Worm (Caenorhabditis elegans) whole organism, L4 larva: ENCODE data around the gene srt-52.
A peak's percentile ranks its signal among the peaks of the same experiment; 100 is the strongest.

Experiments used
- F49E8.2 ChIP-seq: sonication (generic microtip); optimal IDR thresholded peaks from 2 replicates; lab custom pipeline; 2016; ENCODE audit warnings: missing compliant biosample characterization, mild to moderate bottlenecking, missing genetic modification characterization, borderline replicate concordance
- Y48G9A.11 ChIP-seq: fragments of 200-800 bp; sonication (Bioruptor generic); IDR thresholded peaks from 2 replicates; pipeline ENCODE4 v1.3.6; 2022; ENCODE audit warnings: missing genetic modification reagents, missing genetic modification characterization, missing compliant biosample characterization
- Y75B8A.6 ChIP-seq: fragments of 200-800 bp; sonication (Bioruptor generic); IDR thresholded peaks from 2 replicates; pipeline ENCODE4 v1.3.6; 2022; ENCODE audit warnings: missing genetic modification reagents, missing genetic modification characterization, missing compliant biosample characterization
- ZK546.5 ChIP-seq, 2 experiments: sonication (generic microtip); optimal IDR thresholded peaks; 2 replicates each; lab custom pipeline; 2017; ENCODE audit warnings: missing biosample characterization in 2 of 2, missing genetic modification characterization in 2 of 2
- aha-1 ChIP-seq: fragments of 150-350 bp; peaks from one replicate; lab custom pipeline; 2014; ENCODE audit warnings: missing biosample characterization, missing genetic modification characterization
- aly-2 ChIP-seq: sonication (generic microtip); optimal IDR thresholded peaks from 2 replicates; lab custom pipeline; 2018; ENCODE audit warnings: missing biosample characterization, missing genetic modification characterization
- arid-1 ChIP-seq: fragments of 200-800 bp; sonication (Bioruptor generic); conservative IDR thresholded peaks from 2 replicates; pipeline ENCODE4 v1.3.6; 2022; ENCODE audit warnings: missing genetic modification reagents, missing genetic modification characterization, missing compliant biosample characterization
- ceh-20 ChIP-seq: fragments of 200-800 bp; sonication (Bioruptor generic); IDR thresholded peaks from 2 replicates; pipeline ENCODE4 v1.3.6; 2022; ENCODE audit warnings: missing genetic modification reagents, missing genetic modification characterization, missing compliant biosample characterization
- ceh-28 ChIP-seq: fragments of 150-350 bp; optimal IDR thresholded peaks from 2 replicates; lab custom pipeline; 2014; ENCODE audit warnings: missing biosample characterization, missing genetic modification reagents, missing genetic modification characterization
- ces-1 ChIP-seq: fragments of 150-350 bp; sonication (generic microtip); optimal IDR thresholded peaks from 4 replicates; lab custom pipeline; 2014; ENCODE audit warnings: missing biosample characterization, missing genetic modification reagents, missing genetic modification characterization
- cey-2 ChIP-seq: sonication (generic microtip); optimal IDR thresholded peaks from 3 replicates; lab custom pipeline; 2017; ENCODE audit warnings: missing genetic modification characterization, mild to moderate bottlenecking, missing compliant biosample characterization, antibody characterized with exemption, borderline replicate concordance; ENCODE audit not compliant: insufficient read depth
- daf-16 ChIP-seq, 3 experiments: sonication (generic microtip); optimal IDR thresholded peaks; 2 replicates each; lab custom pipeline; 2016 to 2017; ENCODE audit warnings: missing genetic modification characterization in 3 of 3, missing genetic modification reagents in 3 of 3, mild to moderate bottlenecking in 2 of 3, missing compliant biosample characterization in 2 of 3, missing biosample characterization in 1 of 3, moderate library complexity in 1 of 3
- dmd-6 ChIP-seq: fragments of 200-800 bp; sonication (Bioruptor generic); IDR thresholded peaks from 2 replicates; pipeline ENCODE4 v1.3.6; 2022; ENCODE audit warnings: missing genetic modification reagents, missing genetic modification characterization, missing compliant biosample characterization
- dmd-8 ChIP-seq: fragments of 200-800 bp; sonication (Bioruptor generic); IDR thresholded peaks from 2 replicates; pipeline ENCODE4 v1.3.6; 2022; ENCODE audit warnings: missing genetic modification characterization, missing compliant biosample characterization
- dpl-1 ChIP-seq: fragments of 150-350 bp; optimal IDR thresholded peaks from 2 replicates; lab custom pipeline; 2014; ENCODE audit warnings: missing biosample characterization, missing genetic modification reagents, missing genetic modification characterization
- dve-1 ChIP-seq: sonication (generic microtip); optimal IDR thresholded peaks from 2 replicates; lab custom pipeline; 2017; ENCODE audit warnings: antibody characterized with exemption, mild to moderate bottlenecking, missing genetic modification characterization, missing compliant biosample characterization; ENCODE audit not compliant: insufficient read depth
- egl-43 ChIP-seq: fragments of 200-800 bp; sonication (Bioruptor generic); IDR thresholded peaks from 2 replicates; pipeline ENCODE4 v1.3.6; 2022; ENCODE audit warnings: missing genetic modification reagents, missing genetic modification characterization, missing compliant biosample characterization
- hlh-11 ChIP-seq: fragments of 200-800 bp; sonication (Bioruptor generic); optimal IDR thresholded peaks from 2 replicates; lab custom pipeline; 2018; ENCODE audit warnings: mild to moderate bottlenecking, missing genetic modification characterization, missing compliant biosample characterization
- jun-1 ChIP-seq: fragments of 150-350 bp; optimal IDR thresholded peaks from 2 replicates; lab custom pipeline; 2014; ENCODE audit warnings: missing biosample characterization, missing genetic modification reagents, missing genetic modification characterization
- lin-1 ChIP-seq: fragments of 200-800 bp; sonication (Bioruptor generic); IDR thresholded peaks from 2 replicates; pipeline ENCODE4 v1.3.6; 2022; ENCODE audit warnings: missing genetic modification reagents, missing genetic modification characterization, missing compliant biosample characterization
- nhr-102 ChIP-seq: sonication (generic microtip); optimal IDR thresholded peaks from 2 replicates; lab custom pipeline; 2016; ENCODE audit warnings: mild to moderate bottlenecking, missing genetic modification characterization, moderate library complexity, missing compliant biosample characterization
- nhr-111 ChIP-seq: fragments of 200-800 bp; sonication (Bioruptor generic); optimal IDR thresholded peaks from 2 replicates; lab custom pipeline; 2018; ENCODE audit warnings: mild to moderate bottlenecking, missing genetic modification characterization, missing compliant biosample characterization
- nhr-237 ChIP-seq: sonication (generic microtip); optimal IDR thresholded peaks from 2 replicates; lab custom pipeline; 2017; ENCODE audit warnings: missing biosample characterization, missing genetic modification characterization
- nhr-42 ChIP-seq: fragments of 200-800 bp; sonication (Bioruptor generic); IDR thresholded peaks from 2 replicates; pipeline ENCODE4 v1.3.6; 2022; ENCODE audit warnings: missing genetic modification characterization, missing compliant biosample characterization
- nhr-48 ChIP-seq: sonication (generic microtip); optimal IDR thresholded peaks from 2 replicates; lab custom pipeline; 2016; ENCODE audit warnings: mild to moderate bottlenecking, missing genetic modification characterization, missing compliant biosample characterization
- pha-4 ChIP-seq, 2 experiments: fragments of 150-350 bp in 1 of 2; fragments of 200-800 bp in 1 of 2; sonication (Bioruptor generic) in 1 of 2; IDR thresholded peaks in 1 of 2; optimal IDR thresholded peaks in 1 of 2; 2 replicates each; pipeline versions ENCODE4 v1.3.6 to Lab custom; 2014 to 2022; ENCODE audit warnings: missing genetic modification characterization in 2 of 2, missing genetic modification reagents in 2 of 2, missing biosample characterization in 1 of 2, missing compliant biosample characterization in 1 of 2
- php-3 ChIP-seq: fragments of 200-800 bp; sonication (Bioruptor generic); IDR thresholded peaks from 2 replicates; pipeline ENCODE4 v1.3.6; 2022; ENCODE audit warnings: missing genetic modification reagents, missing genetic modification characterization, missing compliant biosample characterization
- pqm-1 ChIP-seq: sonication (generic microtip); optimal IDR thresholded peaks from 2 replicates; lab custom pipeline; 2017; ENCODE audit warnings: missing biosample characterization, missing genetic modification characterization
- saeg-2 ChIP-seq: fragments of 200-800 bp; sonication (Bioruptor generic); IDR thresholded peaks from 2 replicates; pipeline ENCODE4 v1.3.6; 2022; ENCODE audit warnings: missing genetic modification reagents, missing genetic modification characterization, missing compliant biosample characterization
- set-16 ChIP-seq: fragments of 200-800 bp; sonication (Bioruptor generic); IDR thresholded peaks from 2 replicates; pipeline ENCODE4 v1.3.6; 2022; ENCODE audit warnings: missing genetic modification reagents, missing genetic modification characterization, missing compliant biosample characterization
- skn-1 ChIP-seq: fragments of 150-350 bp; optimal IDR thresholded peaks from 2 replicates; lab custom pipeline; 2014; ENCODE audit warnings: missing biosample characterization, missing genetic modification characterization
- snpc-4 ChIP-seq: fragments of 150-350 bp; optimal IDR thresholded peaks from 2 replicates; lab custom pipeline; 2014; ENCODE audit warnings: missing biosample characterization, missing genetic modification characterization
- spr-3 ChIP-seq: fragments of 200-800 bp; sonication (Bioruptor generic); optimal IDR thresholded peaks from 2 replicates; lab custom pipeline; 2018; ENCODE audit warnings: mild to moderate bottlenecking, missing genetic modification characterization, missing compliant biosample characterization
- tag-97 ChIP-seq: fragments of 200-800 bp; sonication (Bioruptor generic); IDR thresholded peaks from 2 replicates; pipeline ENCODE4 v1.3.6; 2022; ENCODE audit warnings: missing genetic modification characterization, missing compliant biosample characterization
- tra-1 ChIP-seq: fragments of 200-800 bp; sonication (Bioruptor generic); IDR thresholded peaks from 2 replicates; pipeline ENCODE4 v1.3.6; 2022; ENCODE audit warnings: missing genetic modification reagents, missing genetic modification characterization, missing compliant biosample characterization
- unc-130 ChIP-seq: sonication (generic microtip); optimal IDR thresholded peaks from 2 replicates; lab custom pipeline; 2016; ENCODE audit warnings: missing genetic modification reagents, missing genetic modification characterization, missing compliant biosample characterization
- unc-39 ChIP-seq: sonication (generic microtip); optimal IDR thresholded peaks from 2 replicates; lab custom pipeline; 2017; ENCODE audit warnings: missing biosample characterization, missing genetic modification characterization
- unc-62 ChIP-seq, 3 experiments: fragments of 150-350 bp in 1 of 3; sonication (generic microtip); optimal IDR thresholded peaks in 2 of 3; peaks in 1 of 3; 1 replicate in 1 of 3; 2 replicates in 2 of 3; lab custom pipeline; 2014 to 2017; ENCODE audit warnings: missing biosample characterization in 3 of 3, missing genetic modification characterization in 3 of 3, missing genetic modification reagents in 3 of 3, missing genotype in 1 of 3
- zip-2 ChIP-seq: fragments of 150-350 bp; optimal IDR thresholded peaks from 2 replicates; lab custom pipeline; 2014; ENCODE audit warnings: missing biosample characterization, missing genetic modification characterization

srt-52 gene

ce11 chrV:47799-48198 lies 8.0 kb downstream of the srt-52 start (continued):
- no peak for TF ChIP-seq ZK546.5 (tag; optimal IDR thresholded peaks at IDR 0.05; lab: Kevin White, UChicago)
- peak in 1 of 2 experiments; percentile 44 for TF ChIP-seq unc-62 (GFP tag; optimal IDR thresholded peaks at IDR 0.05 in 1 of 2; lab: Kevin White, UChicago)
- no peak for TF ChIP-seq unc-62 (tag; optimal IDR thresholded peaks at IDR 0.05; lab: Kevin White, UChicago)
- no peak for TF ChIP-seq saeg-2 (GFP tag; lab: Robert Waterston, UW)
- TF ChIP-seq ceh-28 (tag; lab: Kevin White, UChicago): no peak
- TF ChIP-seq nhr-237 (tag; lab: Kevin White, UChicago): no peak

- peak; percentile 39 for TF ChIP-seq aha-1 (tag; lab: Kevin White, UChicago)
- no peak for TF ChIP-seq tra-1 (GFP tag; lab: Robert Waterston, UW)
- no peak for TF ChIP-seq unc-39 (tag; lab: Kevin White, UChicago)
- no peak for TF ChIP-seq nhr-48
- no peak for TF ChIP-seq pha-4 (GFP tag; IDR thresholded peaks at IDR 0.05; lab: Robert Waterston, UW)
- no peak for TF ChIP-seq pha-4 (tag; optimal IDR thresholded peaks at IDR 0.05; lab: Kevin White, UChicago)
- no peak for TF ChIP-seq cey-2 (tag; lab: Kevin White, UChicago)
- no peak for TF ChIP-seq spr-3 (GFP tag; lab: Kevin White, UChicago)
- TF ChIP-seq dve-1: no peak
These were observed 10.8 kb downstream of the srt-52 start, which contains the start of gene B0348.2 for ce11 chrV:45010-45409. B0348.2 (plus strand) TSS chrV:45310.

ce11 chrV:44026-44425 lies 11.8 kb downstream of the srt-52 start:
- TF ChIP-seq php-3 (GFP tag; lab: Robert Waterston, UW) (peak; percentile 49; the same call in 1 of the 2 replicates), pqm-1 (peak; percentile 8), nhr-111 (no peak), dmd-6 (GFP tag; lab: Robert Waterston, UW) (peak; percentile 56), ces-1 (no peak), daf-16 (GFP tag; optimal IDR thresholded peaks at IDR 0.05; lab: Kevin White, UChicago) (no peak), daf-16 (tag; optimal IDR thresholded peaks at IDR 0.05; lab: Kevin White, UChicago) (peak; percentile 29), dve-1 (peak; percentile 59), hlh-11 (tag; lab: Kevin White, UChicago) (peak; percentile 4)

- TF ChIP-seq ceh-28 (tag; lab: Kevin White, UChicago): peak; percentile 94
- TF ChIP-seq pqm-1: no peak
These were observed 12.8 kb downstream of the srt-52 start for ce11 chrV:43070-43469.

ce11 chrV:37729-38128 lies 18.1 kb downstream of the srt-52 start:
- TF ChIP-seq nhr-102 (tag; lab: Kevin White, UChicago) (no peak), snpc-4 (tag; lab: Kevin White, UChicago) (no peak), set-16 (peak; percentile 67; the same call in 1 of the 2 replicates)

ce11 chrV:29823-30222 lies 26.0 kb downstream of the srt-52 start:
- TF ChIP-seq egl-43: peak; percentile 60; the same call in 1 of the 2 replicates
- peak; percentile 73 for TF ChIP-seq set-16
- TF ChIP-seq ceh-20 (GFP tag; lab: Robert Waterston, UW): no peak

ce11 chrV:28270-28669 lies 27.6 kb downstream of the srt-52 start:
- TF ChIP-seq arid-1 (no peak), Y75B8A.6 (no peak), skn-1 (tag; lab: Kevin White, UChicago) (no peak), unc-130 (no peak), set-16 (peak; percentile 74), dmd-6 (GFP tag; lab: Robert Waterston, UW) (no peak), F49E8.2 (tag; lab: Kevin White, UChicago) (no peak), nhr-42 (GFP tag; lab: Robert Waterston, UW) (no peak), Y48G9A.11 (GFP tag; lab: Robert Waterston, UW) (peak; percentile 36; the same call in 1 of the 2 replicates), aly-2 (tag; lab: Kevin White, UChicago) (no peak), lin-1 (no peak), jun-1 (tag; lab: Kevin White, UChicago) (no peak), ces-1 (no peak), dpl-1 (no peak), dmd-8 (GFP tag; lab: Robert Waterston, UW) (0 out of 2 replicates have a peak, but pooled peaks have one; percentile 12), tag-97 (GFP tag; lab: Robert Waterston, UW) (no peak), zip-2 (no peak)
